Worm (Caenorhabditis elegans): ENCODE results near the gene F59B2.9.
A peak's percentile ranks its signal among the peaks of the same experiment; 100 is the strongest.

The F59B2.9 gene

ce11 chrIII:9023601-9024000, 11.4 kb upstream of the F59B2.9 start:
- TF ChIP-seq nhr-28 (tag; optimal IDR thresholded peaks at IDR 0.05) (no peak), unc-120 (tag; optimal IDR thresholded peaks at IDR 0.05; ENCODE audit: poor library complexity, severe bottlenecking) (no peak), flh-1 (GFP tag; optimal IDR thresholded peaks at IDR 0.05) (no peak), ham-2 (GFP tag; optimal IDR thresholded peaks at IDR 0.05) (no peak), bed-3 (GFP tag; optimal IDR thresholded peaks at IDR 0.05) (no peak), mep-1 (tag; optimal IDR thresholded peaks at IDR 0.05) (no peak), nhr-12 (tag; optimal IDR thresholded peaks at IDR 0.05) (no peak), drap-1 (GFP tag; optimal IDR thresholded peaks at IDR 0.05) (no peak), lsy-2 (tag; optimal IDR thresholded peaks at IDR 0.05) (no peak), lin-13 (tag; optimal IDR thresholded peaks at IDR 0.05) (no peak), pha-4 (tag; optimal IDR thresholded peaks at IDR 0.05) (no peak), mab-5 (tag; optimal IDR thresholded peaks at IDR 0.05) (no peak), M03D4.4 (tag; optimal IDR thresholded peaks at IDR 0.05) (no peak), elt-3 (tag; optimal IDR thresholded peaks at IDR 0.05) (no peak), ceh-39 (tag; optimal IDR thresholded peaks at IDR 0.05) (no peak), unc-39 (tag; optimal IDR thresholded peaks at IDR 0.05) (no peak), ztf-11 (tag; optimal IDR thresholded peaks at IDR 0.05) (no peak), nhr-76 (tag; optimal IDR thresholded peaks at IDR 0.05) (no peak), elt-1 (tag; optimal IDR thresholded peaks at IDR 0.05; ENCODE audit: borderline replicate concordance, insufficient read depth) (no peak)

- TF ChIP-seq cnd-1 (tag; optimal IDR thresholded peaks at IDR 0.05) (no peak), nhr-76 (tag; optimal IDR thresholded peaks at IDR 0.05) (no peak), sem-2 (GFP tag; optimal IDR thresholded peaks at IDR 0.05) (no peak), M03D4.4 (tag; optimal IDR thresholded peaks at IDR 0.05) (no peak), lsy-2 (tag; optimal IDR thresholded peaks at IDR 0.05) (no peak), ztf-11 (tag; optimal IDR thresholded peaks at IDR 0.05) (no peak)
Measured at ce11 chrIII:9022535-9022934, 10.3 kb upstream of the F59B2.9 start, which contains the start of gene F59B2.14. Gene F59B2.14 (minus strand): TSS chrIII:9022635.

ce11 chrIII:9017181-9017651, 5.0 kb upstream of the F59B2.9 start, which contains the start of gene F59B2.12:
Gene F59B2.12 (plus strand): TSS chrIII:9017601.
- TF ChIP-seq lin-32 (GFP tag; optimal IDR thresholded peaks at IDR 0.05) (no peak), elt-1 (tag; optimal IDR thresholded peaks at IDR 0.05; ENCODE audit: borderline replicate concordance, insufficient read depth) (no peak), lin-13 (tag; optimal IDR thresholded peaks at IDR 0.05) (no peak), M03D4.4 (tag; optimal IDR thresholded peaks at IDR 0.05) (no peak), sem-2 (GFP tag; optimal IDR thresholded peaks at IDR 0.05) (no peak), ztf-11 (tag; optimal IDR thresholded peaks at IDR 0.05) (no peak), mls-2 (tag; optimal IDR thresholded peaks at IDR 0.05) (no peak), lsy-2 (tag; optimal IDR thresholded peaks at IDR 0.05) (no peak), snpc-4 (tag; optimal IDR thresholded peaks at IDR 0.05) (no peak), ham-2 (GFP tag; optimal IDR thresholded peaks at IDR 0.05) (no peak), pha-4 (tag; optimal IDR thresholded peaks at IDR 0.05) (no peak), elt-3 (tag; optimal IDR thresholded peaks at IDR 0.05) (no peak), nhr-12 (tag; optimal IDR thresholded peaks at IDR 0.05) (no peak), ceh-43 (GFP tag; optimal IDR thresholded peaks at IDR 0.05) (no peak), unc-39 (tag; optimal IDR thresholded peaks at IDR 0.05) (no peak), blmp-1 (tag; optimal IDR thresholded peaks at IDR 0.05) (no peak), unc-120 (tag; optimal IDR thresholded peaks at IDR 0.05; ENCODE audit: poor library complexity, severe bottlenecking) (no peak), mep-1 (tag; optimal IDR thresholded peaks at IDR 0.05) (no peak), bed-3 (GFP tag; optimal IDR thresholded peaks at IDR 0.05) (no peak), nhr-237 (tag; optimal IDR thresholded peaks at IDR 0.05) (no peak)

ce11 chrIII:9010047-9010446, 2.2 kb downstream of the F59B2.9 start, which contains the start of gene F59B2.8:
Gene F59B2.8 (minus strand): TSS chrIII:9010197.
- peak; percentile 22 for TF ChIP-seq mls-2 (tag; optimal IDR thresholded peaks at IDR 0.05)
- peak; percentile 62 for TF ChIP-seq unc-62 (GFP tag; optimal IDR thresholded peaks at IDR 0.05)
- peak; percentile 25 for TF ChIP-seq ces-1 (GFP tag; optimal IDR thresholded peaks at IDR 0.05)
- TF ChIP-seq hlh-1 (tag; optimal IDR thresholded peaks at IDR 0.05) = peak; percentile 15
- no peak for TF ChIP-seq blmp-1 (tag; optimal IDR thresholded peaks at IDR 0.05)
- peak; percentile 20 for TF ChIP-seq unc-120 (tag; optimal IDR thresholded peaks at IDR 0.05; ENCODE audit: poor library complexity, severe bottlenecking)
- TF ChIP-seq mep-1 (tag; optimal IDR thresholded peaks at IDR 0.05) = no peak

ce11 chrIII:9007183-9007582, 5.0 kb downstream of the F59B2.9 start:
- TF ChIP-seq mep-1 (tag; optimal IDR thresholded peaks at IDR 0.05) (no peak), nhr-28 (tag; optimal IDR thresholded peaks at IDR 0.05) (no peak), bed-3 (GFP tag; optimal IDR thresholded peaks at IDR 0.05) (no peak), ceh-39 (tag; optimal IDR thresholded peaks at IDR 0.05) (no peak), drap-1 (GFP tag; optimal IDR thresholded peaks at IDR 0.05) (peak; percentile 59), nhr-76 (tag; optimal IDR thresholded peaks at IDR 0.05) (no peak), lin-32 (GFP tag; optimal IDR thresholded peaks at IDR 0.05) (no peak), nhr-12 (tag; optimal IDR thresholded peaks at IDR 0.05) (peak; percentile 57), lin-13 (tag; optimal IDR thresholded peaks at IDR 0.05) (no peak), unc-39 (tag; optimal IDR thresholded peaks at IDR 0.05) (no peak), ceh-43 (GFP tag; optimal IDR thresholded peaks at IDR 0.05) (no peak), sem-2 (GFP tag; optimal IDR thresholded peaks at IDR 0.05) (no peak), blmp-1 (tag; optimal IDR thresholded peaks at IDR 0.05) (no peak), M03D4.4 (tag; optimal IDR thresholded peaks at IDR 0.05) (no peak), cnd-1 (tag; optimal IDR thresholded peaks at IDR 0.05) (peak; percentile 24), mab-5 (tag; optimal IDR thresholded peaks at IDR 0.05) (no peak), nhr-237 (tag; optimal IDR thresholded peaks at IDR 0.05) (no peak), tbx-8 (GFP tag; optimal IDR thresholded peaks at IDR 0.05) (no peak), elt-3 (tag; optimal IDR thresholded peaks at IDR 0.05) (no peak), snpc-4 (tag; optimal IDR thresholded peaks at IDR 0.05) (no peak), ham-2 (GFP tag; optimal IDR thresholded peaks at IDR 0.05) (no peak), ztf-11 (tag; optimal IDR thresholded peaks at IDR 0.05) (no peak), flh-1 (GFP tag; optimal IDR thresholded peaks at IDR 0.05) (no peak), hlh-1 (tag; optimal IDR thresholded peaks at IDR 0.05) (peak; percentile 87), mls-2 (tag; optimal IDR thresholded peaks at IDR 0.05) (no peak), pha-4 (tag; optimal IDR thresholded peaks at IDR 0.05) (peak; percentile 22), elt-1 (tag; optimal IDR thresholded peaks at IDR 0.05; ENCODE audit: borderline replicate concordance, insufficient read depth) (no peak), ceh-83 (GFP tag; optimal IDR thresholded peaks at IDR 0.05) (no peak), unc-62 (GFP tag; optimal IDR thresholded peaks at IDR 0.05) (peak; percentile 69), zip-8 (tag; optimal IDR thresholded peaks at IDR 0.05) (no peak), ces-1 (GFP tag; optimal IDR thresholded peaks at IDR 0.05) (no peak), sptf-1 (tag; optimal IDR thresholded peaks at IDR 0.05) (peak; percentile 10), unc-120 (tag; optimal IDR thresholded peaks at IDR 0.05; ENCODE audit: poor library complexity, severe bottlenecking) (peak; percentile 67)
